Fruit fly (Drosophila melanogaster) whole organism, wandering third instar larva: ENCODE results near the gene RpS28a.

ENCODE experiments used
- Abd-B ChIP-seq: fragments of >200 bp; optimal IDR thresholded peaks from 2 replicates; lab custom pipeline; 2017; ENCODE audit warnings: missing biosample characterization, missing genetic modification characterization
- Dfd ChIP-seq: fragments of >200 bp; optimal IDR thresholded peaks from 2 replicates; lab custom pipeline; 2017; ENCODE audit warnings: missing biosample characterization, missing genetic modification characterization
- Hr83 ChIP-seq: fragments of 200-300 bp; sonication (Bioruptor generic); optimal IDR thresholded peaks from 2 replicates; lab custom pipeline; 2016; ENCODE audit warnings: missing biosample characterization, mild to moderate bottlenecking, missing genetic modification characterization, moderate library complexity; ENCODE audit not compliant: poor library complexity, severe bottlenecking
- Myc ChIP-seq: fragments of >200 bp; optimal IDR thresholded peaks from 2 replicates; lab custom pipeline; 2017
- OdsH ChIP-seq: fragments of 200-800 bp; sonication (Bioruptor generic); optimal IDR thresholded peaks from 2 replicates; lab custom pipeline; 2016; ENCODE audit warnings: missing biosample characterization, mild to moderate bottlenecking, missing genetic modification characterization
- Rel ChIP-seq, 2 experiments: fragments of 200-800 bp; sonication (Bioruptor generic) in 1 of 2; optimal IDR thresholded peaks; 2 replicates in 1 of 2; 3 replicates in 1 of 2; lab custom pipeline; 2016 to 2019; ENCODE audit warnings: mild to moderate bottlenecking in 2 of 2, missing biosample characterization in 2 of 2, missing genetic modification characterization in 2 of 2, moderate library complexity in 1 of 2
- dsf ChIP-seq: sonication (Bioruptor generic); optimal IDR thresholded peaks from 2 replicates; lab custom pipeline; 2016; ENCODE audit warnings: missing biosample characterization, missing genetic modification characterization, borderline replicate concordance
- foxo ChIP-seq, 2 experiments: fragments of 200-800 bp; sonication (Bioruptor generic); optimal IDR thresholded peaks; 2 replicates in 1 of 2; 3 replicates in 1 of 2; lab custom pipeline; 2016 to 2017; ENCODE audit warnings: missing biosample characterization in 2 of 2, missing genetic modification characterization in 2 of 2
- rgr ChIP-seq: fragments of 200-800 bp; sonication (Bioruptor generic); optimal IDR thresholded peaks from 3 replicates; lab custom pipeline; 2016; ENCODE audit warnings: missing biosample characterization, mild to moderate bottlenecking, missing genetic modification characterization
- tai ChIP-seq: sonication (Bioruptor generic); optimal IDR thresholded peaks from 2 replicates; lab custom pipeline; 2016; ENCODE audit warnings: missing biosample characterization, missing genetic modification characterization
- usp ChIP-seq: fragments of >200 bp; optimal IDR thresholded peaks from 2 replicates; lab custom pipeline; 2017; ENCODE audit warnings: missing biosample characterization, missing genetic modification characterization
- woc ChIP-seq: sonication (Bioruptor generic); optimal IDR thresholded peaks from 2 replicates; lab custom pipeline; 2016; ENCODE audit warnings: missing biosample characterization, mild to moderate bottlenecking, missing genetic modification characterization

- TF ChIP-seq woc (GFP tag; lab: Kevin White, UChicago) (no peak), Rel (GFP tag; optimal IDR thresholded peaks at IDR 0.05; lab: Kevin White, UChicago) (no peak), Rel (tag; optimal IDR thresholded peaks at IDR 0.05; lab: Kevin White, UChicago) (no peak), foxo (GFP tag; optimal IDR thresholded peaks at IDR 0.05; lab: Kevin White, UChicago) (peak in 1 of 2 experiments; percentile 30), usp (GFP tag; lab: Kevin White, UChicago) (no peak), tai (no peak), Dfd (GFP tag; lab: Kevin White, UChicago) (no peak), rgr (GFP tag; lab: Kevin White, UChicago) (peak; percentile 18), dsf (GFP tag; lab: Kevin White, UChicago) (no peak), Hr83 (GFP tag; lab: Kevin White, UChicago) (no peak), OdsH (GFP tag; lab: Kevin White, UChicago) (no peak), Abd-B (no peak), Myc (no peak)
Observed at dm6 chr3R:30071827-30072226, 49.4 kb upstream of the RpS28a start.
